Fruit fly (Drosophila melanogaster) Kc167 (cell line): ENCODE measurements around the gene CG7341.

Source experiments
- Myc ChIP-seq: fragments of >200 bp; optimal IDR thresholded peaks from 2 replicates; lab custom pipeline; 2017; ENCODE audit warnings: missing external identifiers
- Sin3A ChIP-seq: fragments of >200 bp; optimal IDR thresholded peaks from 2 replicates; lab custom pipeline; 2018; ENCODE audit warnings: missing external identifiers
- h ChIP-seq: fragments of >200 bp; optimal IDR thresholded peaks from 3 replicates; lab custom pipeline; 2018; ENCODE audit warnings: missing external identifiers
- insv ChIP-seq: fragments of >200 bp; optimal IDR thresholded peaks from 3 replicates; lab custom pipeline; 2018; ENCODE audit warnings: missing external identifiers
- psq ChIP-seq: fragments of >200 bp; optimal IDR thresholded peaks from 2 replicates; lab custom pipeline; 2017; ENCODE audit warnings: missing external identifiers
- ttk ChIP-seq: sonication (Bioruptor generic); optimal IDR thresholded peaks from 2 replicates; lab custom pipeline; 2017; ENCODE audit warnings: missing external identifiers

CG7341 gene

DNA sequence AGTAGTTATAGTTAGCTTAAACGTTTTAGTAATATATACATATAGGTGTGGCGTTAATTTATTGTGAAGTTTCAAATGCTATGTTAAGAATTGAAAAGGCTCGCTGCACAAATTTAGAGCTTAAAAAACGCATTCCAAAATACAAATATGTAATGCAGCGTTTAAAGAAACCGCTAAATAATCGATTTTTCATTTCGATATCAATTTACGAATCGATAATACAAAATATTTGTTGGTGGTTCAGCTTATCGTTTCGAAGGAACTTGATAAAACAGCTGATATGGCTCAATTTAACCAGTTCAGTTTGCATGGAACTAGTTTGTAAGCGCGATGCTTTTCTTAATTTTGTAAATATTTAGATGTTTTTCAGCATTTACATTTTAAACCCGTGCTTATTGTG is at the start of gene CG7341, which contains the start of gene CG32195:
CG7341 (plus strand) TSS at position 291 of the 400 bp plus-strand sequence.
CG32195 (plus strand) TSS at position 291 of the 400 bp plus-strand sequence.
- TF ChIP-seq psq (no peak), h (lab: Kevin White, UChicago) (no peak), ttk (no peak), insv (lab: Kevin White, UChicago) (no peak), Myc (lab: Kevin White, UChicago) (no peak), Sin3A (no peak)

DNA sequence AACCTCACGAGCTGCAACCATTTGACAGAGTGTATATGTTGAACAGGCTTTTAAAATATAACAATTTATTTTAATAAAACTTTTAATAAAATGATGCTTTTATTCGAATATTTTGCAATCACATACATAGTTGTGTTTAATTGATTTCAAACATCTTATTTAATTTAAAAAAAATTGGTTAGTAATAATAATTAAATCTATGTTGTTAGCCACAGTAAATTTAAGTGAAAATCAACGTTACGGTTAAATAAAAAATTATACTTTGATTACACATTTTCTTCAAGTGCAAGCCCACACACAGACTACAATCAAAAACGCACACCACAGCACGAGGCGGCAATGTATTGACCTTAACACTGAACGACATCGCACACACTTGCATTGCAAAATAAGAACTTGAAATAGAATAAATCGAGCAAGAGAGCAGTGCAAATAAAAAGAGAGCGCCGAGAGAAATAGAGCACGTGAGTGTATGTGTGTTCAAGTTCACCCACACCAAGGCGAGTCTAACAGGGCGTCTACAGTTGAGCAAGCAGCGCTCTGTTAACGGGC is 49.7 kb upstream of the CG7341 start:
- no peak for TF ChIP-seq ttk
- no peak for TF ChIP-seq h (lab: Kevin White, UChicago)
- no peak for TF ChIP-seq psq
- no peak for TF ChIP-seq Sin3A
- no peak for TF ChIP-seq Myc (lab: Kevin White, UChicago)
- no peak for TF ChIP-seq insv (lab: Kevin White, UChicago)

DNA sequence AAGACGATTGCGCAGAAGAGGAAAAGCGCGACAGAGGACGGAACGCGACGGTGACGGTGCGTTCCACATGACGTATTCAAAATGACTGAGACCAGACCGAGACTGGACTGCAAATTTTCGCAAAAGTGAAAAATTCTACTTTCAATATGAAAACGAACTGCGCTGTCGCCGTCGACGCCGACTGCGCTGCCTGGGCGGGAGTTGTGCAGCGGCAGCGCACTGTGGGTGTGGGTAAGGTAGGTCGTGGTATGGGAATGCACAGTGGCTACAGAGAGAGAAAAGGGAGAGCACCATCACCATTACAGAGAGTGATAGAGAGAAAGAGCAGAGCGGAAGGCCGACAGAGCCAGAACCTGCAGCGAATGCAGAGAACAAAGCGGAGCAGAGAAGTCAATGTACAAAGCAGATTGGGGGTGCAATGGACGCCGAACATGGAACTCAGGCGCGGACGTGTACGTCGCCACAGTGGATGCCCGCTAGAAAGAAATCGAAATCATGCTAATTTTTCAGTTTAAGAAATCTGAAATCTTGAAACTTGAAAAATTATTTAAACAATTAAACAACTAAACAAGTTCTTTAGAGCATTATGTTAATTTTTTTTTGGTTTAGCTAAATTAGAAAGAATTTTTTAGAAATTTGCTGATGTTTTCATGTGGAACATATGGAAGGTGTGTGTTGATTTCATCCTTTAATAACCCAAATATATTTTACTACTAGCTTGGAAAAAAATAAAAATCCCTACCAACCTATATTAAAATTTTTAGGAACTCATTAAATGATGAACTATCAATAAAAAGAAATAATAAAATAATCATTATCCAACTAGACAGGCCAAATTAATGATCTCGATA is 47.9 kb upstream of the CG7341 start, which contains the start of gene Eip75B:
Eip75B (minus strand) TSS at position 65 of the 851 bp plus-strand sequence.
- no peak for TF ChIP-seq ttk
- no peak for TF ChIP-seq h (lab: Kevin White, UChicago)
- TF ChIP-seq psq: no peak
- TF ChIP-seq Sin3A: no peak
- no peak for TF ChIP-seq insv (lab: Kevin White, UChicago)
- no peak for TF ChIP-seq Myc (lab: Kevin White, UChicago)

DNA sequence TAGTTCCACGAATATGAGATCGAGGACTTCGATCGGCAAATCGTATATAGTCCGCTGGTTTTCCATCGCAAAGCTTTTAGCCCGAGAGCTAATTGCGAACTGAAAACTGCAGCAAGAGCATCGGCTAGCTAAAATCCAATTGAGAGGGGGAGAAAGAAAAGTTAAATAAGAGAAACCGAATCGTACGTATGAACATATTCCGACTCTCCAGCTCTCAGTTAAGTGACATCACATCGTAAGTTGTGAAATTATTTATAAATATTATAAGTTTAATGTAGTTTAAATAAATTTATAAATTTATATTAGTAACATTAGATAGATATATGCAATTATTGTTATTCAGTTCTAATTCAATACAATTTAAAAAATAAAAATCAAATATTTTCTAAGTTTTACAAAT is 42.7 kb upstream of the CG7341 start, which contains the start of gene CG44006:
CG44006 (minus strand) TSS at position 101 of the 400 bp plus-strand sequence.
- TF ChIP-seq Sin3A: no peak
- TF ChIP-seq ttk: no peak

DNA sequence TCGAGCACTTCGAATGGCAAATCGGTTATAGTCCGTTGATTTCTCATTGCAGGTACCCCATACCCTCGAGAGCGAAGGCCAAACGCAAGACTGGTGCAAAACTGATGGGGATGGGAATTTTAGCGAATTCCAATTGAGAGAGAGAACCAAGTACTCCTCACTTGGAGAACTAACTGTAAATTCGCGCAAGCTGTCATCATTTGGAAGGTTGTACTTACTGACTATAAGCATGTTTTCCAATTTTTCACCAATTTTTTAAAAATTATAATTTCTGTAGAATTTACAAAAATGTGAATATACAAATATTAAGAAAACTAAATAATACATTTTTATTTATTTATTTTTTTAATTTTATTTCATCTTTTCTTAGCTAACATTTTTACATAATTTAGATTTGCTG is 40.7 kb upstream of the CG7341 start, which contains the start of gene CG44005:
CG44005 (minus strand) TSS at position 101 of the 400 bp plus-strand sequence.
- TF ChIP-seq Myc (lab: Kevin White, UChicago): no peak

DNA sequence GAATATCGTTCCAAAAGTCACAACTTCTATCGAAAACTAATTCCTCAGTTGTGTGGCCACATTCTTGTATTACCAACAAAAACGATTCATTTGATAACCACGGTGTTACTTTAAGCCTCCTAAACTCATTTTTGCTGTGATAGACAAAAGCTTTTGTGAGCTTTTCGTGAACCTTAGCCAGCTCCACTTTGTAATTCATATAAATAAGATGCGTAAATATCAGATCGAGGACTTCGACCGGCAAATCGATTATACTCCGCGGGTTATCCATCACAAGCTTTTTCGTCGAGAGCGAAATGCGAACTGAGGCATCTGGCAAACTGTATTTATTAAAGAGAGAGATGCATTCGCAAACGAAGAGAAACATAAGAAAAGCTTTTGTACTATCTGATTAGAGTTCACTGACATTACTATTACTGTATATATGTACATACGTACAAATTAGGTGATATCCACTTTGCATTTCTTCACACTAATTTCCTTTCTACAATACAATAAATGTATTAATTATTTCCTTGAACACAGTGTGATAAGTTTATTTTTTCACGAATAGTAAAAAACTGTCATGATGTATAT is 39.1 kb upstream of the CG7341 start, which contains the start of gene CG44004:
CG44004 (minus strand) TSS at position 305 of the 576 bp plus-strand sequence.
- no peak for TF ChIP-seq Sin3A
- TF ChIP-seq insv (lab: Kevin White, UChicago): no peak
- TF ChIP-seq h (lab: Kevin White, UChicago): no peak
- no peak for TF ChIP-seq Myc (lab: Kevin White, UChicago)
- TF ChIP-seq ttk: no peak
- no peak for TF ChIP-seq psq

DNA sequence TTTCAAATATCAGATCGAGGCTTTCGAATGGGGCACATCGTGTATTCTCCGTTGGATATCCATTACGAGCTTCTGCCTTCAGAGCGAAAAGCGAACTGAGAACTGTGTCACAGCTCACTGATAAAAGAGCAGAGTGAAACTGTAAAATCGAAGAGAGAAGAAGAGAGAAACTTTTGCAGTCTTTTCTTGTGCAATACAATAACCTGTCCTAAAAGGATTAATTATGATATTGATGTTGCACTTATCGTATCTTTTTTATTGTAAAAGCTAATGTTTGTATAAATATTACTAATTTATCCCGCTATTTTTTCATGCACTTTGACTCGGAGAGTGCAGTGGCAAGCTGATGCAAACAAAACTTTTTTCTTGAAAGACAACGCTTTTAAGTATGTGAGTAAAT is 37.8 kb upstream of the CG7341 start:
- TF ChIP-seq h (lab: Kevin White, UChicago): no peak
- no peak for TF ChIP-seq Myc (lab: Kevin White, UChicago)
- TF ChIP-seq ttk: no peak
- no peak for TF ChIP-seq psq
- no peak for TF ChIP-seq Sin3A
- TF ChIP-seq insv (lab: Kevin White, UChicago): no peak

DNA sequence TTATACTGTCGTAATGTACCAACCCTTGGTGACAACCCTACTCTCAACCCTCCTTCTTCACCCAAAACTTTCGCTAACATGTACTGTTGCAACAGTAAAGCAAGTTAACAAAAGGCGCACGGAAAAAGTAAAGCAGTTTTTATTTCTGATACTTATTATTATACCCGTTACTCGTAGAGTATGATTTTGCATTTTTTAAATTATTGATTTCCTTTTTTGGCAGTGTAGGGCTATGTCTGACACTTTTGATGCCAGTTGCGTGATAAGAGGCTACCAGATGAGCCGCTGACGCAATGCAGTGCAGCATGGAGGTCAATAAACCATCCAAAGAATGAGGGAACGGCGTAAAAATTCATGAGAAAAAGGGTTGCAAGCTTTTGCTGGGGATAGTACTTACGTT is 36.9 kb upstream of the CG7341 start:
- TF ChIP-seq psq: no peak
- TF ChIP-seq h (lab: Kevin White, UChicago): no peak
- no peak for TF ChIP-seq ttk
- TF ChIP-seq Sin3A: no peak
- no peak for TF ChIP-seq Myc (lab: Kevin White, UChicago)
- no peak for TF ChIP-seq insv (lab: Kevin White, UChicago)

DNA sequence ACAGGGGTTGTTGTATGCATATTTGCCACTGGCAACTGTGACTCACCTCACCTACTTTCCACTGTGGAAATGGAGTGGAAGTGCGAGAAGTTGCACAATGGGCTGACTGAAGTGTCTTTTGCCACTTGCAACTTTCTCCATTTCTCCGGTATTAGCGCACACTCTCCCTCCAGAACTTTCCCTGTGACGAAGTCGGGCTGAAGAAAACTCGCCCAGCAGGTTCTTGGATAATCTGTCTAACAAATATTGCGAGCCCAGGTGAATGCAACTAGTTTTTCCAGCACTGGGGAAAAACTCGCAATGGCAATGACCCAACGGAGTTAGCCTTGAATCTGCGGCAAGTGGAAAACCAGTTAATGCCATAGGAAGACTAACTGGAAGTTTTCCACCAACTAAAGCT is 36.1 kb upstream of the CG7341 start:
- TF ChIP-seq Myc (lab: Kevin White, UChicago) (no peak), Sin3A (no peak), insv (lab: Kevin White, UChicago) (no peak), psq (no peak), ttk (no peak)

DNA sequence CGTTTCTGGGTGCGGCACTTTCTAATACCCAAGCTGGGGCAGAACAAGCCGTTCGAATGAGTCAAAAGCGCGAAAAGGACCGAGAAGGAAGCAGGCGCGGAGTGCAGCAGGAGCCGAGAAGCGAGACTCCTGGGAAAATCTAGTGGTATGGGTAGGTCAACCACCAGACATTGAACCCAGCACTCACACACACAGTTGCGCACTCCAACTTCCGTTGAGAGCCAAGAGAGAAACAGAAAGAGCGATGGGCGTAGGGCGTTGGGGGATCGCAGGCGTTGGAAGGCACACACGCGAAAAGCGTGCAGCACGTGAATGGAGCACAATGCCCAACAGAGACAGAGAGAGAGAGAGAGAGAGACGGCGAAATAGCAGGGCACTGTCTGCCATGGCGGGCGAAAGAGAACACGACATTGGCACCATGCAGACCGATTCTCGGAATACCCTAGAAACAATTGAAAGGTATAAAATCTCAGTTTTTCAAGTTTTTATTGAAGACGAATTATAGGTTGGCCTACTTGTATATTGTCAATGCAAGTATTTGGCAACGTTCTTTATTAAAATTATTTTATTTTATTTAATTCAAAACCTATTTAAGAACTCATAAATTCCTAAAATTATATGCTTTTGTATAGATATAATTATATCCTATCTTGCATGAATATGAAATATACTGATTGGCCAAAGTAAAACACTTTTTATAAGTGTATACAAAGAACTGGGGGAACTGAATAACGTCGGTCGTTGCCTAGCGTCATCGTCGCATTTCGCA is 34.9 kb upstream of the CG7341 start:
- no peak for TF ChIP-seq h (lab: Kevin White, UChicago)

DNA sequence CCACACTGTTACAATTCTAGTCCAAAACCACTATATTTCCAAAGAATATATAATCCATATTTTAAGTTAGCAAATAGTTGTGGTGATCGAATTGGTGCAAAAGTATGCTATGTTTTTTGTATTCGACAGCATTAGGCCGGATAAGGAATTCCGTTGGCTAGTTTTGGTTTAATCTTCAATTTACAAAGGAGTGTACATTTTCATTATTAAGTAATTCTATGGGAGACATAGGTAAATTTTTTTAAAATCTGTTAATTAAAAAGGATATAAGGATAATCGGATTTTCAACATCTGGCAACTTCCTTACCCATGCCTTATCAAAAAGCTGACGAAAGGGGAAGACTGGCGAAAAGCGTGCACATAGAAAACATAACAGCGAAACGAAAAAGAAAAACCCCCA is 34.1 kb upstream of the CG7341 start:
- no peak for TF ChIP-seq h (lab: Kevin White, UChicago)
- no peak for TF ChIP-seq insv (lab: Kevin White, UChicago)
- TF ChIP-seq Sin3A: no peak
- TF ChIP-seq ttk: no peak
- TF ChIP-seq Myc (lab: Kevin White, UChicago): no peak
- no peak for TF ChIP-seq psq

DNA sequence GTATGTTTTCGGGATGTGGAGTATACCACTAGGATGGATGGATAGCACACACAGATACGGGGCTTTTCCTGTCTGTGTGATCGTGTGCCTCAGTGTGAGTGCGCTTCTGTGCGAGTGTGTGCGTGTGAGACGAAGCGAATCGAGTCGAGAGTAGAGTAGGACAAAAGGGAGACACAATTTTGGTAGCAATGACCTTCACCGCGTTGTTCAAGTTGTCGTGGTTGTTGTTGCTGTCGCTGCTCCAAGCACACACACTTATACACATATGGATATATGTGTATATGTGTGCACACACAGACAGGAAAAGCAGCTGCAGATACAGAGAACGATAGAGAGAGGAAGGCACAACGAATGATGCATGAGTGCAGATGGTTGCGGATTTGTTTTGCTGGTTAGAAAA is 33.6 kb upstream of the CG7341 start:
- TF ChIP-seq ttk (no peak), Myc (lab: Kevin White, UChicago) (no peak), psq (no peak), h (lab: Kevin White, UChicago) (no peak), insv (lab: Kevin White, UChicago) (no peak), Sin3A (no peak)
